Worm (Caenorhabditis elegans): Measurements from ENCODE around the gene F55G7.5.

F55G7.5 gene

ce11 chrX:11937343-11937935 is 1.3 kb downstream of the F55G7.5 start (continued):
- peak; percentile 97 for TF ChIP-seq spr-1 (tag; optimal IDR thresholded peaks at IDR 0.05)
- TF ChIP-seq hmg-1.1 (GFP tag; IDR thresholded peaks at IDR 0.05) = peak; percentile 99
- no peak for TF ChIP-seq zip-11 (GFP tag; IDR thresholded peaks at IDR 0.05)
- peak; percentile 72 for TF ChIP-seq dmd-8 (GFP tag; IDR thresholded peaks at IDR 0.05)
- peak; percentile 89 for TF ChIP-seq lin-29 (GFP tag; IDR thresholded peaks at IDR 0.05)
- TF ChIP-seq hif-1 (tag; optimal IDR thresholded peaks at IDR 0.05) = peak; percentile 82 to 92
- peak; percentile 98 for TF ChIP-seq fkh-10 (GFP tag; optimal IDR thresholded peaks at IDR 0.05)
- TF ChIP-seq jun-1 (tag; optimal IDR thresholded peaks at IDR 0.05) = peak; percentile 99
- TF ChIP-seq nhr-28 (tag; optimal IDR thresholded peaks at IDR 0.05) = peak; percentile 95
- peak; percentile 31 to 75 for TF ChIP-seq ZK546.5 (tag; optimal IDR thresholded peaks at IDR 0.05)
- TF ChIP-seq ZK337.2 (GFP tag; IDR thresholded peaks at IDR 0.05) = peak; percentile 83
- TF ChIP-seq ceh-28 (tag; optimal IDR thresholded peaks at IDR 0.05) = peak; percentile 99
- TF ChIP-seq ceh-82 (tag; optimal IDR thresholded peaks at IDR 0.05) = peak; percentile 66
- TF ChIP-seq lin-38 (GFP tag; IDR thresholded peaks at IDR 0.05) = peak; percentile 88
- peak; percentile 55 for TF ChIP-seq cey-2 (tag; optimal IDR thresholded peaks at IDR 0.05; ENCODE audit: borderline replicate concordance, insufficient read depth)
- peak; percentile 52 for TF ChIP-seq egl-27 (tag; optimal IDR thresholded peaks at IDR 0.05)
- peak; percentile 98 for TF ChIP-seq nhr-48 (tag; optimal IDR thresholded peaks at IDR 0.05)
- peak; percentile 95 for TF ChIP-seq tra-1 (GFP tag; IDR thresholded peaks at IDR 0.05)
- TF ChIP-seq snpc-4 (tag; optimal IDR thresholded peaks at IDR 0.05) = peak; percentile 53
- TF ChIP-seq lim-7 (GFP tag; IDR thresholded peaks at IDR 0.05) = no peak
- peak; percentile 91 for TF ChIP-seq sdz-12 (GFP tag; optimal IDR thresholded peaks at IDR 0.05)
- peak; percentile 97 for TF ChIP-seq hlh-11 (tag; optimal IDR thresholded peaks at IDR 0.05)
- peak; percentile 98 for TF ChIP-seq nhr-6 (tag; optimal IDR thresholded peaks at IDR 0.05)
- peak; percentile 96 for TF ChIP-seq F10B5.3 (tag; optimal IDR thresholded peaks at IDR 0.05)
- peak; percentile 53 to 92; a peak in 3 of 4 replicates for TF ChIP-seq madf-5 (GFP tag; IDR thresholded peaks at IDR 0.05)
- TF ChIP-seq dpl-1 (GFP tag; optimal IDR thresholded peaks at IDR 0.05) = peak; percentile 76
- no peak for TF ChIP-seq set-16 (GFP tag; IDR thresholded peaks at IDR 0.05)
- TF ChIP-seq nhr-41 (GFP tag; IDR thresholded peaks at IDR 0.05) = peak; percentile 68
- TF ChIP-seq F26F4.8 (GFP tag; conservative IDR thresholded peaks at IDR 0.05) = no peak
- peak; percentile 100 for TF ChIP-seq aha-1 (tag)
- TF ChIP-seq nhr-11 (tag; optimal IDR thresholded peaks at IDR 0.05) = peak; percentile 99
- TF ChIP-seq ceh-44 (GFP tag; IDR thresholded peaks at IDR 0.05) = no peak
- peak; percentile 94 for TF ChIP-seq zfp-3 (GFP tag; conservative IDR thresholded peaks at IDR 0.05)
- TF ChIP-seq mdt-29 (GFP tag; IDR thresholded peaks at IDR 0.05) = peak; percentile 95
- peak; percentile 92 for TF ChIP-seq mxl-3 (GFP tag; optimal IDR thresholded peaks at IDR 0.05)
- peak; percentile 84 for TF ChIP-seq mxl-2 (GFP tag; conservative IDR thresholded peaks at IDR 0.05)
- TF ChIP-seq egl-43 (GFP tag; IDR thresholded peaks at IDR 0.05) = peak; percentile 98
- TF ChIP-seq nhr-42 (GFP tag; IDR thresholded peaks at IDR 0.05) = peak; percentile 99
- TF ChIP-seq ces-1 (GFP tag; optimal IDR thresholded peaks at IDR 0.05) = peak; percentile 95
- no peak for TF ChIP-seq skn-1 (tag; optimal IDR thresholded peaks at IDR 0.05)
- peak; percentile 91 for TF ChIP-seq Y5F2A.4 (GFP tag; optimal IDR thresholded peaks at IDR 0.05)
- peak; percentile 96 for TF ChIP-seq daf-19 (GFP tag; conservative IDR thresholded peaks at IDR 0.05)
- TF ChIP-seq mep-1 (tag; optimal IDR thresholded peaks at IDR 0.05) = peak; percentile 100
- peak; percentile 75 for TF ChIP-seq Y105C5A.15 (GFP tag; IDR thresholded peaks at IDR 0.05)
- TF ChIP-seq Y75B8A.6 (GFP tag; IDR thresholded peaks at IDR 0.05) = peak; percentile 89
- peak; percentile 84 for TF ChIP-seq ztf-11 (tag; optimal IDR thresholded peaks at IDR 0.05)
- no peak for TF ChIP-seq ama-1 (optimal IDR thresholded peaks at IDR 0.05)
- peak; percentile 99 for TF ChIP-seq F37D6.2 (tag; optimal IDR thresholded peaks at IDR 0.05)
- TF ChIP-seq tag-97 (GFP tag; IDR thresholded peaks at IDR 0.05) = no peak
- TF ChIP-seq unc-130 (GFP tag; optimal IDR thresholded peaks at IDR 0.05) = peak; percentile 42
- peak; percentile 68 for TF ChIP-seq pqm-1 (tag; optimal IDR thresholded peaks at IDR 0.05)
- TF ChIP-seq spr-3 (GFP tag; optimal IDR thresholded peaks at IDR 0.05) = peak; percentile 98
